Fruit fly (Drosophila melanogaster): ENCODE measurements around the gene CG14456.

DNA sequence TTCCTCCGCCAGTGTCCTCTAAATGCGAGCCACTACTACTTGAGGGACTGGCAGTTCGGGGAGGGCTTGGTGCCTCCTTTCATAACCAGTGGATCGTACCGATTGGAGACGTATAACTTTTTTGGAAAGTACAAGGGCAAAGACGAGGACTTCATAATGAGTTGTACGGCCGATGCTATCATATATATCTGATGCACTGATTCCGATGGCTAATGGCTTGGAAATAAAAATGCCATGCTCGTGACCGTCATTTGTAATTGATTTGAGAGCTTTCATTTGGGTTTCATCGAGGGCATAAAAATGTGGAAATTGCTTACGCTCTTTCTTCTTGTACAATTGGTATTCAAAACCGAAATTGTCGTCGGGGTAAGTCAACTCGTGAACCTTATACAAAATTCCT, 37.9 kb upstream of the CG14456 start, which contains the start of gene CG33771:
- TF ChIP-seq usp (GFP tag; optimal IDR thresholded peaks at IDR 0.05) (no peak), EcR (GFP tag; optimal IDR thresholded peaks at IDR 0.05) (no peak), pan (optimal IDR thresholded peaks at IDR 0.05) (no peak), CG8478 (optimal IDR thresholded peaks at IDR 0.05) (no peak), psq (optimal IDR thresholded peaks at IDR 0.05) (no peak), Dll (optimal IDR thresholded peaks at IDR 0.05) (no peak)

Measured in whole organism.